Worm (Caenorhabditis elegans) whole organism, L4/young adult: ENCODE measurements around the gene jmjd-3.3.

Experiments
- W03F9.2 ChIP-seq: fragments of 150-350 bp; optimal IDR thresholded peaks from 2 replicates; lab custom pipeline; 2014; ENCODE audit warnings: missing biosample characterization, missing genetic modification characterization
- dao-5 ChIP-seq: sonication (generic microtip); optimal IDR thresholded peaks from 2 replicates; lab custom pipeline; 2016; ENCODE audit warnings: missing genotype, missing genetic modification characterization, moderate library complexity, missing compliant biosample characterization
- him-1 ChIP-seq: sonication (generic microtip); optimal IDR thresholded peaks from 2 replicates; lab custom pipeline; 2016; ENCODE audit warnings: missing genotype, missing genetic modification reagents, missing genetic modification characterization, missing compliant biosample characterization

ce11 chrX:13444267-13444666 is 8.0 kb downstream of the jmjd-3.3 start:
- TF ChIP-seq him-1 (tag; lab: Kevin White, UChicago) (no peak), dao-5 (tag; lab: Kevin White, UChicago) (no peak), W03F9.2 (tag; lab: Kevin White, UChicago) (no peak)
